Fruit fly (Drosophila melanogaster) ovary, adult (tissue): ENCODE measurements around the gene Ns1.
A peak's percentile ranks its signal among the peaks of the same experiment; 100 is the strongest.

Experiments
- CG17801 ChIP-seq: fragments of 200-800 bp; optimal IDR thresholded peaks from 2 replicates; lab custom pipeline; 2019; ENCODE audit warnings: missing biosample characterization, mild to moderate bottlenecking, missing genetic modification characterization, moderate library complexity; ENCODE audit not compliant: partially characterized antibody

Gene Ns1

DNA sequence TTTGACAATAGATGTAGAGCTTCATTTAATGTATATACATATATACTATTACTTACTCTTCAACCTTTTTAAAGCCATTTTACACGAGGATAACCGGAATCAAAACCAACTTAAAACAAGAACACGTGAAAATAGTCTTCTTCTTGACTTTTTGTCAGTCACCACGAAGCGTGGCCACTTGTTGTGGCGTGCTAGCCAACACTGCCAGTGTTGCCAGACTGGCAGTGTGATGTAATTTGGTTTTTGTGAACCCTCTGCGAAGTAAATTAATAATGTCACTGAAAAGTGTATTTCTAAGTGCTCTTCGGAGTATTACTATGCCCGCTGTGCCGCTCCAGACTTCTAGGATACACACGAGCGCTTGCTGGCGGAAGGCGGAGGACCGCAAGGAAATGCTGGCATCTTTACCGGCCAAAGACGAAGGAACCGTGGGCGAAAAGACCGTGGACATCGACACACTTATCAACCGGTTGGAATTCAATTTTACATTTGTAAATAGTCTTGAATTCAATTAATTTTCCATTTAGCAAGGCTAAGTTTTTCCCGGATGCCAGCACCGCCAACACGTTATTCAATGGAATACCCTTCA, at the start of gene Ns1, which contains the start of gene mRpS11:
Gene Ns1, minus strand, starts transcription at position 150 of the 589 bp plus-strand sequence.
Gene mRpS11, plus strand, starts transcription at position 207 of the 589 bp plus-strand sequence.
- TF ChIP-seq CG17801 (GFP tag; lab: Kevin White, UChicago): no peak

DNA sequence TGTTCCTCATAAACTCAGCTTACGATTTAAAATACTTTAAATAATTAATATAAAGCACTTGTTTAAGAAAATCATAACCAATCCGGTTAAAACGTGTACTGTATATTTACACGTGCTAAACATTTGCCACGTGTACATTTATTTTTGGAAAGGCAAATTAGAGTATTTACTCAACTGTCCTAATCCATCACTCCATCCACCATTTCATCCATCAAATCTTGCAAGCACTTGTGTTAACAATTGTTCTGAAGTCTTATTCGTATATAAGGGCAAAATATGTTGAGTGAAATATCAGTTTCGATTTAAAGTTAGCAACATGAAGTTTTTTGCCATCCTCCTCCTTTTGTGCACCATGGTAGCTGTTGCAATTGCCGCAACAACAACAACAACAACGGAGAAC, 48.8 kb upstream of the Ns1 start, which contains the start of gene CG42779:
Gene CG42779, plus strand, starts transcription at position 301 of the 400 bp plus-strand sequence.
- no peak for TF ChIP-seq CG17801 (GFP tag; lab: Kevin White, UChicago)

- no peak for TF ChIP-seq CG17801 (GFP tag; lab: Kevin White, UChicago)
Measured at dm6 chr3R:17120165-17120564, 47.7 kb upstream of the Ns1 start, which contains the start of gene CG34278. Gene CG34278 (plus strand): TSS chr3R:17120465.

DNA sequence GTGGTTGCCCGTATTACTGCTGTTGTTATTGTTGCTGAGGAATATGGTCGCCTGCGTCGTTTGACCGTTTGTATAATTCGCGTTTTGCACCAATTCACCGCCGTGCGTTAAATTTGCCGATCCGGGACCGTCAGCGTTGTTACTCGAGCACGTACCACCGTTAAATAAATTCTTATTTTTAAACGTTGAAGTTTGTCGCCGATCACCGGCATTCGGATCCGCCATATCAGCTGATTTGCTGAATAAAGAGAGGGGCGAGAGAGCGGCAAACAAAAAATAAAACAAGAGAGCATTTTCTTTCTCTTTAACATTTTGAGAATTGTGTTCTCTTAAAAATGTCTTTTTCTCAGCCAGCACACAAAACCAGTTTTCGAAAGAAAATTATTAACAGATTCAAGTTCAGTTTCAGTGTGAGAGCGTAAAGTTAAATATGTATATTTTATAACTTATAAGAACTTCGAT, 46.5 kb upstream of the Ns1 start:
- peak; percentile 56 for TF ChIP-seq CG17801 (GFP tag; lab: Kevin White, UChicago)

DNA sequence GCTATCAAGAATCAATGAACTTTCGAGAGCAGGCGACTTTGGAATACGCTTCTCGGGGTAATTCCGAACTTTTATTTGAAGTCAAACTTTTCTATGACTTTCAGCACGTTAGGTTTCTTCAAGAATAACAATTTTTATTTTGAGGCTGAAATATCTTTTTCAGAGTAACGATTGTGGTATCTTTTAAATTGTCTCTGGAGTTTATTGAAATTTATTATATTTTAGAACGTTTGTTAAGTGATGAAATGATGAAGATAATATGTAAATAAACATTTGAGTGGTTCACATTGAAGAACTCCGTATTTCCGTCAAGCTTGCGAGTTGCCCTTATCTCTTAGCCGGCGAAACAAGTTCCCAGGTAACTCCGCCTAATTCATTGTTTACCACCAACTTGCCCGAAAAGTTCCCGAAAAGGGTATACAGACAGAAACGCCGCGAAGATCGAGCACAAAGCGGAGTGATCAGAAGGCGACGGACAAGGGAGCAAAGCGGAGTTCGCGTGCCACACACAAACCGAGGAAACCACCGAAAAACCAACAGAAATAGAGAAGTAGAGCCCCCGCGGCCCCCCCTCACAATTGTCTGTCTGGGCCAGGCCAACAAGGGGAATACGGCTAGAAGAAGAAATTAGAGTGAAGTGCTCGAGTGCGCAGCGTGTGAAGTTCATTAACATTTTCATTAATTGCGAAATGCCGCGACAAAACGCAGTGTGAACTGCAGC, 45.3 kb upstream of the Ns1 start:
- no peak for TF ChIP-seq CG17801 (GFP tag; lab: Kevin White, UChicago)

DNA sequence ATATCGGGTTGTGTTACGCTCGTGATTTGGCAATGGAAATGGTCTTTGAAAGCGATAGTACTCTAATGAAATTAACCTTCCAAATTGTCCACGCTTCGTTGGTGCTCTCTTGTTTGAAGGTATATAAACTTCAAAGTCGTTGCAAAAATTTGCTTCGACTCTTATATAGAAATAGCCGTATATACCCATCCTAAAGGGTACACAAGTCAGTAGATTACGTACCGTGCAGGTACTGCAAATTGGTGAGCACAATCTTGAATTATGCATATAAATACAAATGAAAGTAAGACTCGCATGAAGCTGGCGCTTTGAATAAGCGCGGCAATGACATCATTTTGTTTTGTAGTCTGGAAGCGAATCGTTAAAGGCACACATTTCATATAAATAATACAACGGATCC, 43.8 kb upstream of the Ns1 start:
- TF ChIP-seq CG17801 (GFP tag; lab: Kevin White, UChicago): no peak

DNA sequence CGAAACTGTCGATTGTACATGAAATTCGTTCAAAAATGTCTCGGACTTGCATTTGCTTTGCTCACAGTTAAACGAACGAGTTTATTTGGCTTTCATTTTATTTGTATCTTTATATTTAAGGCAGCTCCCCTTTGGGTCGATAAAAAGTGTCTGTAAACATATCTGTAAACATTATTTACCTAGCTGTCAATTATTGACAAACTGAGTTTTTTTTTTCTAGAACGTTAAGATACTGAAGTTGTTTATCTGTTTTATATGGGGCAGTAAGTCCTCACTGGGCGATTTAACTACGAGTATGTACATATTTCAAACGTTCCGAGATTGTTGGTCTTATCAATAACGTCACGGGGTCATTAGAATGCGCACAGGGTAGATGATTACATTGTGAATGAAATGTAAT, 43.2 kb upstream of the Ns1 start:
- TF ChIP-seq CG17801 (GFP tag; lab: Kevin White, UChicago): no peak

DNA sequence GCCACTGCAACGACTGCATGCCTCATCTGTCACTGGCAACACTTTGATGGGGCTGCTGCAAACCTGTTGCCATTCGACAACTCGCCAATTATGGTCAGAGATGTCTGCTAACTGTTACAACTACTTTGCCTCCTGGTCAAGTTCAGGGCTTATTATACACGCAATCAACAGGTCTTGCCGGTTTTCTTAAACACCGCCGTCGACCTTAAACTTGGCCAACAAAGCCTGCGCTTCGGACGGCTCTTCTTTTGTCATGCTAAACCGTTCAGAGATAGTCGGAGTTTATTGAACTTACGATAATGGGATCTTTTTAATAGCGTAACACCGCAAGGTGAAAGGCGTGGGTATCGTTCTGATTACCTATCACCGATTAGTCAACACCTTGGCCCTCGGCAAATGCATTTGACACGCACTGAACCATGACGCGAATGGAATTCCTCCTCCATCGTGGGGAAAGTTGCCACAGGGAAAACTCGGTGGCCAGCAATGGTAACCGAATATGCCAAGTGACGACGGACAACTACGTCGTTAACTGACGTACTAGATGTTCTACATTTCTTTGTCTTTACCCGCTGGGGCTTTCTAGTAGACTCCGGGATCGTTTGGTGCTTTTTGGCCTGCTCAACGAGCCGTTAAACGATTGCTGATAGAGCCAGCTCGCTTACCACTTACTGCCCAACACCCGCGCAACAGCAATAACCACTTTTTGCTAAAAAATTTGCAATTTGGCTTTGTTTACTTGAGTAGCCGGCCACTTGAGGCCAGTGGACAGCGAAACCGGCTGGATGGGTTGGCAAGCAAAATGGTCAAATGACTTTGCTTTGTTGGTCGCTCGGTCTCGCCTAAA, 38.6 kb upstream of the Ns1 start:
- TF ChIP-seq CG17801 (GFP tag; lab: Kevin White, UChicago): no peak

DNA sequence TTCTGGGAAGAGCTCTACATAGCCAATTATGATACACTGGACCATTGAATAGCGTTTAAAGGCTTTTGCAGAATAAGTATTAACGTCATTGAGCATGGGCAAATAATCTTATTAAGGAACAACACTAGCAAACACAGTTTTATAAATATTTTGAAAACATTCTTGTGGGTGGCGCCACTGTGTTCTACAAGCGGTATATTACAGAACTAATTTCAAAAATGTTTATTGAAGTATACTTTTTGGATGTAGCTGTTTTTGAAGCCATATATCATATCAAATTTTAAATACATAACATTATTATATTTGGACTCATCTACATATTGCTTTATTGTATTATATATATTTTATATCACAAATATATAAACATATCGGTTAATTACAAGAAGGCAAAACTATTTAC, 36.4 kb upstream of the Ns1 start:
- TF ChIP-seq CG17801 (GFP tag; lab: Kevin White, UChicago): no peak

- TF ChIP-seq CG17801 (GFP tag; lab: Kevin White, UChicago): no peak
Measured at dm6 chr3R:17087977-17088618, 15.6 kb upstream of the Ns1 start, which contains the start of gene cal1. Gene cal1 (plus strand): TSS chr3R:17088280.

DNA sequence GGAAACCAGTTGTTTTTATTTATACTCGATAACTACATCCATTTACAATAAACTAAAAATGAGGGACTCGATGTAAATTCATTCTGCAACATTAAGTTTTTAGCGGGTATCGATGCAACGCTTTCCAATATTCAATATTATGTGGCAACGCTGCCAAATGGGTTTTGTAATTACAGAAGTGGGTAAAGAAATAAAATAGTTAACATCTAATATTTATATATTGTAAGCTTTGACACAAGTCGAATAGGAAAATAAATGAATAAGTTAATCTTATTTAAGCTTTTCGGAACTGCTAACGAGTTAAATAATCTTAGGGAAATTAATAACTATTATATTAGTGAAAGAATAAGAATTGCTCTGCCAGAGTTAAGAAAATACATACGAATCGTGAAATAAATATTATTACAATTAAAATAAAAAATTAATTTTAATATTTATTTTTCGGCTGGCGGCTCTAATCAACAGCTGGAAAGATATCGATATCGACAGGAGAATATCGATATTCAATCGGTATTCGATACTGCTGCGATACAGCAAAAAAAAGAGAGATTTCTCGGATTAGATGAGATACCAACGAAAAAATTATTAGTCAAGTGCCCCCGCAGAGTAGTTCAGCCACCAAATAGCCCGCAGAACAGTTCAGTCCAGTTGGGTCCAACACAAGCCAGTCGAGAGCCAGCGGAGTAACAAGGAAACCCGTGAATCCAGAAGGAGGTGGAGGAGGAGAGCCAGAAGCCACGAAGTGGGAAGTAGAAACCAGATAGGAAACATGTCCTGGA, 12.7 kb upstream of the Ns1 start, which contains the start of gene GckIII:
Gene GckIII, plus strand, starts transcription at position 485 of the 779 bp plus-strand sequence.
- TF ChIP-seq CG17801 (GFP tag; lab: Kevin White, UChicago): no peak

- no peak for TF ChIP-seq CG17801 (GFP tag; lab: Kevin White, UChicago)
Measured at dm6 chr3R:17082471-17082870, 10.0 kb upstream of the Ns1 start.

dm6 chr3R:17081359-17081935, 9.0 kb upstream of the Ns1 start:
- TF ChIP-seq CG17801 (GFP tag; lab: Kevin White, UChicago): peak; percentile 62
